Fruit fly (Drosophila melanogaster) whole organism, prepupa: ENCODE results near the gene Crtc.
A peak's percentile ranks its signal among the peaks of the same experiment; 100 is the strongest.

ENCODE experiments used
- Blimp-1 ChIP-seq: fragments of 200-800 bp; sonication (Bioruptor generic); optimal IDR thresholded peaks from 3 replicates; lab custom pipeline; 2017; ENCODE audit warnings: missing biosample characterization, missing genetic modification characterization, mild to moderate bottlenecking, moderate library complexity, missing genetic modification reagents
- CG10631 ChIP-seq: fragments of 200-800 bp; sonication (Bioruptor generic); optimal IDR thresholded peaks from 2 replicates; lab custom pipeline; 2016; ENCODE audit warnings: missing biosample characterization, missing genetic modification characterization
- CG10669 ChIP-seq: fragments of 200-800 bp; sonication (Bioruptor generic); optimal IDR thresholded peaks from 3 replicates; lab custom pipeline; 2018; ENCODE audit warnings: missing biosample characterization, mild to moderate bottlenecking, missing genetic modification characterization, moderate library complexity
- CG11294 ChIP-seq: fragments of 200-800 bp; sonication (Bioruptor generic); IDR thresholded peaks from 2 replicates; pipeline ENCODE4 v1.3.6; 2022; ENCODE audit warnings: missing biosample characterization, missing genetic modification characterization
- CG11762 ChIP-seq: fragments of 200-800 bp; sonication (Bioruptor generic); optimal IDR thresholded peaks from 3 replicates; lab custom pipeline; 2016; ENCODE audit warnings: missing biosample characterization, missing genetic modification characterization; ENCODE audit not compliant: insufficient read depth
- CG11902 ChIP-seq: fragments of 200-800 bp; sonication (Bioruptor generic); optimal IDR thresholded peaks from 3 replicates; lab custom pipeline; 2016; ENCODE audit warnings: missing biosample characterization, missing genetic modification characterization
- CG15336 ChIP-seq: fragments of 200-800 bp; sonication (Bioruptor generic); IDR thresholded peaks from 2 replicates; pipeline ENCODE4 v1.3.6; 2022; ENCODE audit warnings: missing biosample characterization, missing genetic modification characterization
- CG1621 ChIP-seq: fragments of 200-800 bp; sonication (Bioruptor generic); optimal IDR thresholded peaks from 3 replicates; lab custom pipeline; 2018; ENCODE audit warnings: missing biosample characterization, mild to moderate bottlenecking, missing genetic modification characterization
- CG3032 ChIP-seq: fragments of 200-800 bp; optimal IDR thresholded peaks from 2 replicates; lab custom pipeline; 2019; ENCODE audit warnings: missing biosample characterization, mild to moderate bottlenecking, missing genetic modification characterization, moderate library complexity
- CG31627 ChIP-seq: fragments of 200-800 bp; sonication (Bioruptor generic); optimal IDR thresholded peaks from 3 replicates; lab custom pipeline; 2016; ENCODE audit warnings: missing biosample characterization, missing genetic modification characterization
- CG32006 ChIP-seq: fragments of 200-800 bp; sonication (Bioruptor generic); optimal IDR thresholded peaks from 3 replicates; lab custom pipeline; 2017; ENCODE audit warnings: missing biosample characterization, mild to moderate bottlenecking, missing genetic modification characterization
- CG34406 ChIP-seq: fragments of 200-800 bp; sonication (Bioruptor generic); optimal IDR thresholded peaks from 3 replicates; lab custom pipeline; 2016; ENCODE audit warnings: missing biosample characterization, missing genetic modification characterization
- CG3919 ChIP-seq: fragments of 200-800 bp; sonication (Bioruptor generic); optimal IDR thresholded peaks from 3 replicates; lab custom pipeline; 2016; ENCODE audit warnings: missing biosample characterization, missing genetic modification characterization
- CG4318 ChIP-seq: fragments of 200-800 bp; sonication (Bioruptor generic); optimal IDR thresholded peaks from 3 replicates; lab custom pipeline; 2017; ENCODE audit warnings: missing biosample characterization, mild to moderate bottlenecking, missing genetic modification characterization
- CG6163 ChIP-seq: fragments of 200-800 bp; sonication (Bioruptor generic); IDR thresholded peaks from 3 replicates; pipeline ENCODE4 v1.3.6; 2022; ENCODE audit warnings: missing biosample characterization, missing genetic modification characterization
- CG6276 ChIP-seq: fragments of 200-800 bp; sonication (Bioruptor generic); optimal IDR thresholded peaks from 2 replicates; lab custom pipeline; 2017; ENCODE audit warnings: missing biosample characterization, mild to moderate bottlenecking, missing genetic modification characterization
- CG6792 ChIP-seq: fragments of 200-800 bp; sonication (Bioruptor generic); optimal IDR thresholded peaks from 3 replicates; lab custom pipeline; 2016; ENCODE audit warnings: missing biosample characterization, missing genetic modification characterization
- CG6854 ChIP-seq: fragments of 200-800 bp; sonication (Bioruptor generic); optimal IDR thresholded peaks from 2 replicates; lab custom pipeline; 2017; ENCODE audit warnings: missing biosample characterization, mild to moderate bottlenecking, missing genetic modification characterization
- CG7368 ChIP-seq: fragments of 200-800 bp; sonication (Bioruptor generic); optimal IDR thresholded peaks from 3 replicates; lab custom pipeline; 2016; ENCODE audit warnings: missing biosample characterization, missing genetic modification characterization
- CG8319 ChIP-seq: fragments of 200-800 bp; sonication (Bioruptor generic); optimal IDR thresholded peaks from 3 replicates; lab custom pipeline; 2016; ENCODE audit warnings: missing biosample characterization, missing genetic modification characterization
- CG8632 ChIP-seq: fragments of 200-800 bp; sonication (Bioruptor generic); optimal IDR thresholded peaks from 3 replicates; lab custom pipeline; 2016; ENCODE audit warnings: missing biosample characterization, missing genetic modification characterization
- Eip78C ChIP-seq: fragments of 200-800 bp; sonication (Bioruptor generic); peaks from one replicate; lab custom pipeline; 2016; ENCODE audit warnings: missing biosample characterization, missing genetic modification characterization
- Ets21C ChIP-seq: fragments of 200-800 bp; sonication (Bioruptor generic); optimal IDR thresholded peaks from 3 replicates; lab custom pipeline; 2016; ENCODE audit warnings: missing biosample characterization, missing genetic modification characterization
- Ets96B ChIP-seq: fragments of 200-800 bp; optimal IDR thresholded peaks from 2 replicates; lab custom pipeline; 2019; ENCODE audit warnings: missing biosample characterization, mild to moderate bottlenecking, missing genetic modification characterization, moderate library complexity
- Gug ChIP-seq: fragments of 200-800 bp; sonication (Bioruptor generic); IDR thresholded peaks from 2 replicates; pipeline ENCODE4 v1.3.6; 2022; ENCODE audit warnings: missing biosample characterization, missing genetic modification characterization
- Hr39 ChIP-seq: fragments of 200-800 bp; sonication (Bioruptor generic); optimal IDR thresholded peaks from 2 replicates; lab custom pipeline; 2016; ENCODE audit warnings: missing biosample characterization, missing genetic modification characterization
- Hr4 ChIP-seq: fragments of 200-800 bp; sonication (Bioruptor generic); optimal IDR thresholded peaks from 3 replicates; lab custom pipeline; 2016; ENCODE audit warnings: missing biosample characterization, missing genetic modification characterization
- Lpt ChIP-seq: fragments of 200-800 bp; sonication (Bioruptor generic); optimal IDR thresholded peaks from 3 replicates; lab custom pipeline; 2016; ENCODE audit warnings: missing biosample characterization, missing genetic modification characterization
- Met ChIP-seq: fragments of 200-800 bp; sonication (Bioruptor generic); optimal IDR thresholded peaks from 3 replicates; lab custom pipeline; 2016; ENCODE audit warnings: missing biosample characterization, missing genetic modification characterization
- OdsH ChIP-seq: fragments of 200-800 bp; sonication (Bioruptor generic); optimal IDR thresholded peaks from 3 replicates; lab custom pipeline; 2016; ENCODE audit warnings: missing biosample characterization, missing genetic modification characterization
- Smox ChIP-seq: fragments of 200-800 bp; sonication (Bioruptor generic); optimal IDR thresholded peaks from 3 replicates; lab custom pipeline; 2016; ENCODE audit warnings: missing biosample characterization, missing genetic modification characterization
- Sox102F ChIP-seq: fragments of 200-800 bp; sonication (Bioruptor generic); optimal IDR thresholded peaks from 2 replicates; lab custom pipeline; 2016; ENCODE audit warnings: missing biosample characterization, mild to moderate bottlenecking, missing genetic modification characterization
- Sox14 ChIP-seq: fragments of 200-800 bp; sonication (Bioruptor generic); optimal IDR thresholded peaks from 3 replicates; lab custom pipeline; 2016; ENCODE audit warnings: missing biosample characterization, missing genetic modification characterization
- Sox15 ChIP-seq: fragments of 200-800 bp; sonication (Bioruptor generic); optimal IDR thresholded peaks from 3 replicates; lab custom pipeline; 2016; ENCODE audit warnings: missing biosample characterization, missing genetic modification characterization
- achi ChIP-seq: fragments of 200-800 bp; sonication (Bioruptor generic); optimal IDR thresholded peaks from 3 replicates; lab custom pipeline; 2016; ENCODE audit warnings: missing biosample characterization, missing genetic modification characterization
- acj6 ChIP-seq: fragments of 200-800 bp; sonication (Bioruptor generic); optimal IDR thresholded peaks from 3 replicates; lab custom pipeline; 2016; ENCODE audit warnings: missing biosample characterization, missing genetic modification characterization
- cyc ChIP-seq: fragments of 200-800 bp; sonication (Bioruptor generic); optimal IDR thresholded peaks from 3 replicates; lab custom pipeline; 2016; ENCODE audit warnings: missing biosample characterization, missing genetic modification characterization
- dsx ChIP-seq: fragments of 200-800 bp; optimal IDR thresholded peaks from 3 replicates; lab custom pipeline; 2019; ENCODE audit warnings: missing biosample characterization, mild to moderate bottlenecking, missing genetic modification characterization, moderate library complexity; ENCODE audit not compliant: poor library complexity, severe bottlenecking
- eg ChIP-seq: fragments of 200-800 bp; sonication (Bioruptor generic); IDR thresholded peaks from 3 replicates; pipeline ENCODE4 v1.3.6; 2022; ENCODE audit warnings: missing biosample characterization, missing genetic modification characterization
- esn ChIP-seq: fragments of 200-800 bp; sonication (Bioruptor generic); optimal IDR thresholded peaks from 2 replicates; lab custom pipeline; 2016; ENCODE audit warnings: missing biosample characterization, mild to moderate bottlenecking, missing genetic modification characterization, moderate library complexity
- fd85E ChIP-seq: fragments of 200-800 bp; sonication (Bioruptor generic); optimal IDR thresholded peaks from 3 replicates; lab custom pipeline; 2016; ENCODE audit warnings: missing biosample characterization, missing genetic modification characterization
- lz ChIP-seq: fragments of 200-800 bp; sonication (Bioruptor generic); optimal IDR thresholded peaks from 3 replicates; lab custom pipeline; 2016; ENCODE audit warnings: missing biosample characterization, missing genetic modification characterization
- net ChIP-seq: fragments of 200-800 bp; sonication (Bioruptor generic); optimal IDR thresholded peaks from 3 replicates; lab custom pipeline; 2016; ENCODE audit warnings: missing biosample characterization, missing genetic modification characterization
- pdm3 ChIP-seq: fragments of 200-800 bp; sonication (Bioruptor generic); optimal IDR thresholded peaks from 3 replicates; lab custom pipeline; 2016; ENCODE audit warnings: missing biosample characterization, missing genetic modification characterization
- salr ChIP-seq, 2 experiments: fragments of 200-800 bp; sonication (Bioruptor generic); optimal IDR thresholded peaks; 3 replicates each; lab custom pipeline; 2016 to 2018; ENCODE audit warnings: missing biosample characterization in 2 of 2, missing genetic modification characterization in 2 of 2, mild to moderate bottlenecking in 1 of 2
- ss ChIP-seq, 2 experiments: fragments of 200-800 bp; sonication (Bioruptor generic); optimal IDR thresholded peaks; 2 replicates in 1 of 2; 3 replicates in 1 of 2; lab custom pipeline; 2017 to 2018; ENCODE audit warnings: mild to moderate bottlenecking in 2 of 2, missing biosample characterization in 2 of 2, missing genetic modification characterization in 2 of 2, moderate library complexity in 1 of 2
- svp ChIP-seq: fragments of 200-800 bp; sonication (Bioruptor generic); peaks from one replicate; lab custom pipeline; 2016; ENCODE audit warnings: missing biosample characterization, missing genetic modification characterization
- vri ChIP-seq: fragments of 200-800 bp; sonication (Bioruptor generic); optimal IDR thresholded peaks from 3 replicates; lab custom pipeline; 2016; ENCODE audit warnings: missing biosample characterization, mild to moderate bottlenecking, missing genetic modification characterization

Crtc gene

dm6 chr3L:17621451-17621946 is 47.5 kb downstream of the Crtc start, which contains the start of the genes Vps60 and anchor (continued):
- peak; percentile 80 for TF ChIP-seq esn (GFP tag; lab: Kevin White, UChicago)
- peak; percentile 66 for TF ChIP-seq lz
- TF ChIP-seq CG31627: peak; percentile 69
- TF ChIP-seq CG3919 (GFP tag; lab: Kevin White, UChicago): peak; percentile 62
- no peak for TF ChIP-seq eg (GFP tag; lab: Robert Waterston, UW)
- peak; percentile 52 for TF ChIP-seq acj6 (GFP tag; lab: Kevin White, UChicago)
- TF ChIP-seq dsx (GFP tag; lab: Kevin White, UChicago): no peak
- peak in 1 of 2 experiments; percentile 30 for TF ChIP-seq salr (GFP tag; optimal IDR thresholded peaks at IDR 0.05; lab: Kevin White, UChicago)
- peak; percentile 0 for TF ChIP-seq CG11762 (GFP tag; lab: Kevin White, UChicago)
- TF ChIP-seq CG11902 (GFP tag; lab: Kevin White, UChicago): no peak
- peak; percentile 43 for TF ChIP-seq Ets96B (tag; lab: Kevin White, UChicago)
- peak; percentile 59 for TF ChIP-seq CG7368
- no peak for TF ChIP-seq CG6854

- peak; percentile 85 for TF ChIP-seq esn (GFP tag; lab: Kevin White, UChicago)
- TF ChIP-seq CG1621 (tag; lab: Kevin White, UChicago): peak; percentile 36
- TF ChIP-seq Sox14 (GFP tag; lab: Kevin White, UChicago): peak; percentile 70
- TF ChIP-seq cyc: peak; percentile 75
- TF ChIP-seq pdm3 (GFP tag; lab: Kevin White, UChicago): peak; percentile 74
- TF ChIP-seq CG10669 (GFP tag; lab: Kevin White, UChicago): peak; percentile 61
- peak; percentile 79 for TF ChIP-seq CG15336 (GFP tag; lab: Robert Waterston, UW)
- peak; percentile 27 for TF ChIP-seq CG6276 (GFP tag; lab: Kevin White, UChicago)
- TF ChIP-seq Sox15 (GFP tag; lab: Kevin White, UChicago): peak; percentile 30
- peak; percentile 76 for TF ChIP-seq net
- TF ChIP-seq CG3032 (tag; lab: Kevin White, UChicago): peak; percentile 56
- TF ChIP-seq CG8632: peak; percentile 38
- TF ChIP-seq CG3919 (GFP tag; lab: Kevin White, UChicago): peak; percentile 73
- TF ChIP-seq fd85E: peak; percentile 62
- TF ChIP-seq CG6163: peak; percentile 86
- peak; percentile 9 for TF ChIP-seq CG11902 (GFP tag; lab: Kevin White, UChicago)
- TF ChIP-seq svp (GFP tag; lab: Kevin White, UChicago): peak; percentile 91
- TF ChIP-seq lz: peak; percentile 79
- TF ChIP-seq Smox: peak; percentile 71
- TF ChIP-seq OdsH (GFP tag; lab: Kevin White, UChicago): peak; percentile 63
- peak; percentile 22 for TF ChIP-seq CG8319
- TF ChIP-seq achi: peak; percentile 44
- TF ChIP-seq CG4318: no peak
- peak; percentile 60 for TF ChIP-seq CG31627
- TF ChIP-seq CG6792 (GFP tag; lab: Kevin White, UChicago): peak; percentile 72
- TF ChIP-seq Met: peak; percentile 71
- peak; percentile 56 to 67 for TF ChIP-seq ss (GFP tag; optimal IDR thresholded peaks at IDR 0.05; lab: Kevin White, UChicago)
- peak; percentile 81 for TF ChIP-seq eg (GFP tag; lab: Robert Waterston, UW)
- TF ChIP-seq CG11294 (GFP tag; lab: Robert Waterston, UW): 0 out of 2 replicates have a peak, but pooled peaks have one; percentile 31
- peak; percentile 37 for TF ChIP-seq Blimp-1 (GFP tag; lab: Kevin White, UChicago)
- peak; percentile 85 for TF ChIP-seq Eip78C (GFP tag; lab: Kevin White, UChicago)
- TF ChIP-seq CG10631 (GFP tag; lab: Kevin White, UChicago): peak; percentile 31
- TF ChIP-seq CG34406: peak; percentile 40
- peak; percentile 52 for TF ChIP-seq Lpt
- TF ChIP-seq Hr39: peak; percentile 72
- peak; percentile 73 for TF ChIP-seq Sox102F (GFP tag; lab: Kevin White, UChicago)
- peak; percentile 67 for TF ChIP-seq Ets21C
- TF ChIP-seq Hr4 (GFP tag; lab: Kevin White, UChicago): peak; percentile 68
- peak; percentile 55 for TF ChIP-seq CG32006 (GFP tag; lab: Kevin White, UChicago)
- TF ChIP-seq Gug (GFP tag; lab: Robert Waterston, UW): peak; percentile 30; the same call in 1 of the 2 replicates
- TF ChIP-seq vri (GFP tag; lab: Kevin White, UChicago): peak; percentile 70
- TF ChIP-seq CG6854: peak; percentile 81
- TF ChIP-seq Ets96B (tag; lab: Kevin White, UChicago): peak; percentile 64
- peak; percentile 51 for TF ChIP-seq CG7368
These were observed 49.8 kb downstream of the Crtc start, which contains the start of gene Eip74EF for dm6 chr3L:17619209-17619705. Gene Eip74EF (minus strand): TSS chr3L:17619325.
